Worm (Caenorhabditis elegans): ENCODE results near the gene fbxa-147.

fbxa-147 gene

DNA sequence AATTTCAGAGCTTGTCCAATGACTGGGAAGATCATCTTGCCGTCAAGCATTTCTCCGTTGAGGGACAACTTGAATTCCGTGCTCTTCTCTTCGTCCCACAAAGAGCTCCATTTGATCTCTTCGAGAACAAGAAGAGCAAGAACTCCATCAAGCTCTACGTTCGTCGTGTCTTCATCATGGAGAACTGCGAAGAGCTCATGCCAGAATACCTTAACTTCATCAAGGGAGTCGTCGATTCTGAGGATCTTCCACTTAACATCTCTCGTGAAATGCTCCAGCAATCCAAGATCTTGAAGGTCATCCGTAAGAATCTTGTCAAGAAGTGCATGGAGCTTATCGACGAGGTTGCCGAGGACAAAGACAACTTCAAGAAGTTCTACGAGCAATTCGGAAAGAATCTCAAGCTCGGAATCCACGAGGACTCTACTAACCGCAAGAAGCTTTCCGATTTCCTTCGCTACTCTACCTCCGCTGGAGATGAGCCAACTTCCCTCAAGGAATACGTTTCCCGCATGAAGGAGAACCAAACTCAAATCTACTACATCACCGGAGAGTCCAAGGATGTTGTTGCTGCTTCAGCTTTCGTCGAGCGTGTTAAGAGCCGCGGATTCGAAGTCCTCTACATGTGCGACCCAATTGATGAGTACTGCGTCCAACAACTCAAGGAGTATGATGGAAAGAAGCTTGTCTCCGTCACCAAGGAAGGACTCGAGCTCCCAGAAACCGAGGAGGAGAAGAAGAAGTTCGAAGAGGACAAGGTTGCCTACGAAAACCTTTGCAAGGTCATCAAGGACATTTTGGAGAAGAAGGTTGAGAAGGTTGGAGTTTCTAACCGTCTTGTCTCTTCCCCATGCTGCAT is 29.0 kb upstream of the fbxa-147 start:
- TF ChIP-seq T23F11.4 (GFP tag; optimal IDR thresholded peaks at IDR 0.05): peak; percentile 2
- TF ChIP-seq hlh-6 (tag; optimal IDR thresholded peaks at IDR 0.05): no peak

DNA sequence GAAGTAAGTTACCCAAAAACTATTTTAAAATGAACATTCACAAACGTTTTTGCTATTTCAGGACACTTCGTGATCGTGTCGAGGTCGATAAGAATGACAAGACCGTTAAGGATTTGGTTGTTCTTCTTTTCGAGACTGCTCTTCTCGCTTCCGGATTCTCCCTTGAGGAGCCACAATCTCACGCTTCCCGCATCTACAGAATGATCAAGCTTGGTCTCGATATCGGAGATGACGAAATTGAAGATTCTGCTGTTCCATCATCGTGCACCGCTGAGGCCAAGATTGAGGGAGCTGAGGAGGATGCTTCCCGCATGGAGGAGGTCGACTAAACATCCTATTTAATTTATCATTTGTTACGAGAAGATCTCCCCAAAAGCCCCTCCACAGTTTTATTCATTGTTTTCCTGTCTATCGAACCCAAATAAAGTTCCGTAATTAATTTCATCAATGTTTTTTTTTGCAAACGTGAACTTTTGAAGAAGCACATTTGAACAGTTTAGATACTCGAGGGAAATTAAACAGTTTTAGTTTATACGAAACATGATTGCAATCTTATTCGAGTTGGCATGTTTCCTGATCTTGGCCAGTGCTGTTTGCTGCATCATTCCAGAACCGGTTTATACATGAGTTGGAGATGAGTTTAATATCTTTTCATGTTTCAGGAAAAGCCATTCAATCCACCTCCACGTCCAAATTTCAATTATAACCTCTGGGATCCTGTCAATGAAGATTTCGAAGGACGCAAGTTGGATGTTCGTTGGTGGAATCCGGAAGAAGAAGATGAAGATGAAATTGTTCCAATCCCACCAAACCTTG is 28.0 kb upstream of the fbxa-147 start, which contains the start of gene C47E8.11:
C47E8.11 (plus strand) TSS at position 520 of the 816 bp plus-strand sequence.
- TF ChIP-seq nfya-1 (tag; optimal IDR thresholded peaks at IDR 0.05) (peak; percentile 12), lin-11 (tag; optimal IDR thresholded peaks at IDR 0.05) (no peak)

DNA sequence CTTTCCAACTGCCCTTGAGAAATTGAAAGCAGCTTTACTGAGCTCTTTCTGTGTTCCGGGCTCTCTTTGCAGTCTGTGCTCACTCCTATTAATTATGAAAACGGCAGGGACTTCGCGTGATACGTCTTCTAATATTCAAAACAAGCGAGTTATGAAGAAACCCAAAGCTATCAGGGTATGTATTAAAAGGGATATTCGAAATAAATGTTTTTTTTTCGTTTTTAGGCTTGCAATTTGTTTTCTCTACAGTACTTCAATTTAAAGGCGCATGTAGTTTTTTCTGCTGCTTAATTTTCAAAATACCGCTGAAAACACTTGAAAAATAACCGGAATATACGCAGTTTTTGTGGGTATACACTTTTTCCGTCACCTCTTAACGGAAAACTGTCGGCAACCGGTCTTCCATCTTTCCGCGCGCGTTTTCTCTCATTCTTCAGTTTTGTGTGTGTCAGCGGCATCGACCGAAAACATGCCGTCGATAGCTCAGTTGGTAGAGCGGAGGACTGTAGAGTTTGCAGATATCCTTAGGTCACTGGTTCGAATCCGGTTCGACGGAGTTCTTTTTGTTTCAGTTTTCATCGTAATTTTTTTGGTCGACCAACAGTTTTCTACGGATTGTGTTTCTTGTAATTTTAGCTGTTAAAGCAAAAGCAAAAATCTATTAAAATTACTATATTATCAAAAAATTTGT is 27.1 kb upstream of the fbxa-147 start, which contains the start of gene gasr-8:
gasr-8 (plus strand) TSS at position 51 of the 691 bp plus-strand sequence.
- TF ChIP-seq nhr-11 (tag; optimal IDR thresholded peaks at IDR 0.05) (no peak), lim-6 (tag; optimal IDR thresholded peaks at IDR 0.05) (no peak), ceh-34 (tag; optimal IDR thresholded peaks at IDR 0.05) (no peak), ahr-1 (tag; optimal IDR thresholded peaks at IDR 0.05) (no peak), unc-55 (GFP tag; optimal IDR thresholded peaks at IDR 0.05) (no peak), che-1 (tag; optimal IDR thresholded peaks at IDR 0.05) (peak; percentile 57), ceh-18 (tag; optimal IDR thresholded peaks at IDR 0.05) (no peak), gmeb-2 (tag; optimal IDR thresholded peaks at IDR 0.05) (peak; percentile 57), syd-9 (tag; optimal IDR thresholded peaks at IDR 0.05) (no peak), ref-2 (tag; optimal IDR thresholded peaks at IDR 0.05) (no peak), madf-2 (tag; optimal IDR thresholded peaks at IDR 0.05) (no peak), ceh-19 (GFP tag; optimal IDR thresholded peaks at IDR 0.05) (peak; percentile 33), C08G9.2 (tag; optimal IDR thresholded peaks at IDR 0.05) (peak; percentile 24), lin-11 (tag; optimal IDR thresholded peaks at IDR 0.05) (no peak), fkh-6 (tag; optimal IDR thresholded peaks at IDR 0.05) (no peak), pros-1 (tag; optimal IDR thresholded peaks at IDR 0.05) (no peak), sdc-2 (tag; optimal IDR thresholded peaks at IDR 0.05) (no peak), C38D4.7 (GFP tag; optimal IDR thresholded peaks at IDR 0.05) (peak; percentile 22), T23F11.4 (GFP tag; optimal IDR thresholded peaks at IDR 0.05) (no peak), ceh-48 (tag; optimal IDR thresholded peaks at IDR 0.05) (peak; percentile 15), K09A11.1 (tag; optimal IDR thresholded peaks at IDR 0.05; ENCODE audit: insufficient read depth) (no peak), ceh-24 (tag; optimal IDR thresholded peaks at IDR 0.05) (no peak), ceh-14 (tag; optimal IDR thresholded peaks at IDR 0.05) (no peak), elt-2 (tag; optimal IDR thresholded peaks at IDR 0.05) (peak; percentile 57), hlh-6 (tag; optimal IDR thresholded peaks at IDR 0.05) (no peak), hlh-15 (tag; optimal IDR thresholded peaks at IDR 0.05) (peak; percentile 36), K02D7.2 (tag; optimal IDR thresholded peaks at IDR 0.05) (peak; percentile 13), npax-4 (tag; optimal IDR thresholded peaks at IDR 0.05) (no peak), dmd-4 (tag; optimal IDR thresholded peaks at IDR 0.05; ENCODE audit: borderline replicate concordance) (peak; percentile 49), hlh-30 (tag; optimal IDR thresholded peaks at IDR 0.05; ENCODE audit: insufficient read depth) (no peak), tbx-7 (tag; optimal IDR thresholded peaks at IDR 0.05) (no peak), ceh-45 (GFP tag; IDR thresholded peaks at IDR 0.05) (no peak), zip-5 (tag; optimal IDR thresholded peaks at IDR 0.05) (no peak), eyg-1 (tag; optimal IDR thresholded peaks at IDR 0.05) (no peak), ceh-31 (tag; optimal IDR thresholded peaks at IDR 0.05) (no peak), fax-1 (tag; optimal IDR thresholded peaks at IDR 0.05) (peak; percentile 15), F13H6.1 (tag; optimal IDR thresholded peaks at IDR 0.05) (no peak), hlh-13 (GFP tag; optimal IDR thresholded peaks at IDR 0.05) (no peak), rnt-1 (tag; optimal IDR thresholded peaks at IDR 0.05) (no peak), sox-2 (GFP tag; IDR thresholded peaks at IDR 0.05) (no peak), ceh-6 (GFP tag; optimal IDR thresholded peaks at IDR 0.05) (peak; percentile 20), elt-4 (tag; optimal IDR thresholded peaks at IDR 0.05) (no peak)
